Worm (Caenorhabditis elegans) whole organism, L2 larva: ENCODE data around the gene F26G1.9.

Experiments
- C34F6.9 ChIP-seq: fragments of 150-350 bp; optimal IDR thresholded peaks from 2 replicates; lab custom pipeline; 2014; ENCODE audit warnings: missing biosample characterization, missing genetic modification characterization
- F13H6.1 ChIP-seq: sonication (generic microtip); optimal IDR thresholded peaks from 2 replicates; lab custom pipeline; 2016; ENCODE audit warnings: missing genetic modification characterization, missing compliant biosample characterization
- R02D3.7 ChIP-seq: fragments of 150-350 bp; optimal IDR thresholded peaks from 2 replicates; lab custom pipeline; 2014; ENCODE audit warnings: missing biosample characterization, missing genetic modification characterization
- Y55F3AM.14 ChIP-seq: fragments of 200-800 bp; sonication (Bioruptor generic); optimal IDR thresholded peaks from 2 replicates; lab custom pipeline; 2018; ENCODE audit warnings: mild to moderate bottlenecking, missing genetic modification characterization, missing compliant biosample characterization
- ZK546.5 ChIP-seq: sonication (generic microtip); optimal IDR thresholded peaks from 2 replicates; lab custom pipeline; 2017; ENCODE audit warnings: missing biosample characterization, missing genetic modification characterization
- alr-1 ChIP-seq: fragments of 150-350 bp; optimal IDR thresholded peaks from 2 replicates; lab custom pipeline; 2014; ENCODE audit warnings: missing biosample characterization, missing genetic modification characterization
- aly-2 ChIP-seq: fragments of 150-350 bp; optimal IDR thresholded peaks from 2 replicates; lab custom pipeline; 2014; ENCODE audit warnings: missing biosample characterization, missing genetic modification characterization
- ama-1 ChIP-seq: fragments of 150-350 bp; optimal IDR thresholded peaks from 2 replicates; lab custom pipeline; 2018; ENCODE audit warnings: inconsistent platforms
- blmp-1 ChIP-seq: sonication (generic microtip); optimal IDR thresholded peaks from 2 replicates; lab custom pipeline; 2017; ENCODE audit warnings: missing genetic modification characterization, mild to moderate bottlenecking, missing compliant biosample characterization, antibody characterized with exemption, moderate library complexity; ENCODE audit not compliant: insufficient read depth
- ceh-16 ChIP-seq: fragments of 150-350 bp; optimal IDR thresholded peaks from 2 replicates; lab custom pipeline; 2014; ENCODE audit warnings: missing biosample characterization, missing genetic modification characterization
- ceh-82 ChIP-seq: fragments of 150-350 bp; optimal IDR thresholded peaks from 2 replicates; lab custom pipeline; 2014; ENCODE audit warnings: missing biosample characterization, missing genetic modification characterization
- crh-2 ChIP-seq: sonication (generic microtip); optimal IDR thresholded peaks from 2 replicates; lab custom pipeline; 2017; ENCODE audit warnings: missing biosample characterization, missing genetic modification characterization
- egl-27 ChIP-seq: sonication (generic microtip); optimal IDR thresholded peaks from 3 replicates; lab custom pipeline; 2017; ENCODE audit warnings: missing biosample characterization, missing genetic modification reagents, missing genetic modification characterization
- elt-3 ChIP-seq: sonication (generic microtip); optimal IDR thresholded peaks from 2 replicates; lab custom pipeline; 2017; ENCODE audit warnings: missing biosample characterization, missing genetic modification characterization
- fos-1 ChIP-seq: fragments of 150-350 bp; optimal IDR thresholded peaks from 2 replicates; lab custom pipeline; 2014; ENCODE audit warnings: missing biosample characterization, missing genetic modification characterization
- gmeb-1 ChIP-seq: fragments of 150-350 bp; optimal IDR thresholded peaks from 2 replicates; lab custom pipeline; 2014; ENCODE audit warnings: missing biosample characterization, missing genetic modification characterization
- lin-11 ChIP-seq: fragments of 150-350 bp; sonication (generic microtip); optimal IDR thresholded peaks from 2 replicates; lab custom pipeline; 2014; ENCODE audit warnings: missing biosample characterization, missing genetic modification characterization, inconsistent platforms, mixed read lengths
- lin-13 ChIP-seq: fragments of 150-350 bp; optimal IDR thresholded peaks from 2 replicates; lab custom pipeline; 2014; ENCODE audit warnings: missing biosample characterization, missing genetic modification reagents, missing genetic modification characterization
- lin-39 ChIP-seq: fragments of 150-350 bp; optimal IDR thresholded peaks from 2 replicates; lab custom pipeline; 2014; ENCODE audit warnings: missing biosample characterization, missing genetic modification reagents, missing genetic modification characterization
- lsy-2 ChIP-seq, 2 experiments: fragments of 150-350 bp in 1 of 2; sonication (generic microtip) in 1 of 2; optimal IDR thresholded peaks; 2 replicates each; lab custom pipeline; 2014 to 2017; ENCODE audit warnings: missing biosample characterization in 2 of 2, missing genetic modification characterization in 2 of 2
- mab-5 ChIP-seq: fragments of 150-350 bp; optimal IDR thresholded peaks from 2 replicates; lab custom pipeline; 2014; ENCODE audit warnings: missing biosample characterization, missing genetic modification characterization
- mbf-1 ChIP-seq: sonication (generic microtip); optimal IDR thresholded peaks from 2 replicates; lab custom pipeline; 2017; ENCODE audit warnings: missing biosample characterization, missing genetic modification characterization
- mdl-1 ChIP-seq, 2 experiments: fragments of 150-350 bp in 1 of 2; sonication (generic microtip) in 1 of 2; optimal IDR thresholded peaks; 2 replicates each; lab custom pipeline; 2017; ENCODE audit warnings: missing biosample characterization in 2 of 2, missing genetic modification characterization in 2 of 2
- nhr-10 ChIP-seq: sonication (generic microtip); optimal IDR thresholded peaks from 2 replicates; lab custom pipeline; 2017; ENCODE audit warnings: missing biosample characterization, missing genetic modification characterization
- nhr-11 ChIP-seq: fragments of 150-350 bp; optimal IDR thresholded peaks from 2 replicates; lab custom pipeline; 2014; ENCODE audit warnings: missing biosample characterization, missing genetic modification characterization
- nhr-12 ChIP-seq: fragments of 150-350 bp; optimal IDR thresholded peaks from 2 replicates; lab custom pipeline; 2014; ENCODE audit warnings: missing biosample characterization, missing genetic modification characterization
- nhr-129 ChIP-seq: fragments of 150-350 bp; optimal IDR thresholded peaks from 2 replicates; lab custom pipeline; 2014; ENCODE audit warnings: missing biosample characterization, missing genetic modification characterization
- nhr-21 ChIP-seq: fragments of 150-350 bp; optimal IDR thresholded peaks from 2 replicates; lab custom pipeline; 2014; ENCODE audit warnings: missing biosample characterization, missing genetic modification characterization
- nhr-237 ChIP-seq: fragments of 150-350 bp; optimal IDR thresholded peaks from 2 replicates; lab custom pipeline; 2014; ENCODE audit warnings: missing biosample characterization, missing genetic modification characterization
- nhr-25 ChIP-seq: fragments of 150-350 bp; sonication (generic microtip); optimal IDR thresholded peaks from 3 replicates; lab custom pipeline; 2014; ENCODE audit warnings: missing biosample characterization, missing genetic modification characterization
- nhr-6 ChIP-seq: fragments of 150-350 bp; optimal IDR thresholded peaks from 2 replicates; lab custom pipeline; 2014; ENCODE audit warnings: missing biosample characterization, missing genetic modification characterization
- peb-1 ChIP-seq: fragments of 150-350 bp; optimal IDR thresholded peaks from 2 replicates; lab custom pipeline; 2014; ENCODE audit warnings: missing biosample characterization, missing genetic modification characterization
- sem-4 ChIP-seq: fragments of 150-350 bp; optimal IDR thresholded peaks from 2 replicates; lab custom pipeline; 2014; ENCODE audit warnings: missing biosample characterization, missing genetic modification reagents, missing genetic modification characterization
- skn-1 ChIP-seq: sonication (generic microtip); optimal IDR thresholded peaks from 2 replicates; lab custom pipeline; 2017; ENCODE audit warnings: missing biosample characterization, missing genetic modification characterization
- sma-3 ChIP-seq: sonication (generic microtip); optimal IDR thresholded peaks from 2 replicates; lab custom pipeline; 2016; ENCODE audit warnings: missing genetic modification reagents, missing genetic modification characterization, missing compliant biosample characterization
- sma-9 ChIP-seq, 2 experiments: fragments of 150-350 bp in 1 of 2; sonication (generic microtip) in 1 of 2; optimal IDR thresholded peaks; 2 replicates each; lab custom pipeline; 2014 to 2016; ENCODE audit warnings: missing genetic modification characterization in 2 of 2, mild to moderate bottlenecking in 1 of 2, missing biosample characterization in 1 of 2, missing compliant biosample characterization in 1 of 2, missing genetic modification reagents in 1 of 2, moderate library complexity in 1 of 2
- snpc-4 ChIP-seq: fragments of 150-350 bp; optimal IDR thresholded peaks from 2 replicates; lab custom pipeline; 2014; ENCODE audit warnings: missing biosample characterization, missing genetic modification characterization
- unc-39 ChIP-seq: fragments of 150-350 bp; optimal IDR thresholded peaks from 2 replicates; lab custom pipeline; 2014; ENCODE audit warnings: missing biosample characterization, missing genetic modification characterization
- unc-55 ChIP-seq: fragments of 150-350 bp; sonication (generic microtip); optimal IDR thresholded peaks from 3 replicates; lab custom pipeline; 2014; ENCODE audit warnings: missing biosample characterization, missing genetic modification reagents, missing genetic modification characterization
- unc-62 ChIP-seq: fragments of 150-350 bp; optimal IDR thresholded peaks from 2 replicates; lab custom pipeline; 2014; ENCODE audit warnings: missing biosample characterization, missing genetic modification reagents, missing genetic modification characterization
- zag-1 ChIP-seq: fragments of 150-350 bp; optimal IDR thresholded peaks from 2 replicates; lab custom pipeline; 2014; ENCODE audit warnings: missing biosample characterization, missing genetic modification characterization
- ztf-1 ChIP-seq: fragments of 200-800 bp; sonication (Bioruptor generic); conservative IDR thresholded peaks from 2 replicates; pipeline ENCODE4 v1.3.6; 2022; ENCODE audit warnings: missing genetic modification characterization, missing compliant biosample characterization
- ztf-11 ChIP-seq: sonication (generic microtip); optimal IDR thresholded peaks from 2 replicates; lab custom pipeline; 2017; ENCODE audit warnings: missing biosample characterization, missing genetic modification characterization
- ztf-4 ChIP-seq: fragments of 150-350 bp; optimal IDR thresholded peaks from 2 replicates; lab custom pipeline; 2014; ENCODE audit warnings: missing biosample characterization, missing genetic modification characterization

The F26G1.9 gene

ce11 chrII:4741527-4742187, 32.1 kb downstream of the F26G1.9 start, which contains the start of gene acs-11:
acs-11 (plus strand) TSS chrII:4742137.
- TF ChIP-seq crh-2 = peak; percentile 19
- TF ChIP-seq sma-3 = peak; percentile 11
- peak; percentile 28 for TF ChIP-seq nhr-21 (tag; lab: Kevin White, UChicago)
- no peak for TF ChIP-seq ceh-16 (tag; lab: Kevin White, UChicago)
- TF ChIP-seq gmeb-1 (tag; lab: Kevin White, UChicago) = peak; percentile 4
- no peak for TF ChIP-seq ama-1 (lab: Kevin White, UChicago)
- peak; percentile 0 for TF ChIP-seq nhr-6 (tag; lab: Kevin White, UChicago)
- TF ChIP-seq fos-1 = peak; percentile 69

ce11 chrII:4739984-4740462, 33.8 kb downstream of the F26G1.9 start, which contains the start of gene eas-1:
eas-1 (plus strand) TSS chrII:4740412.
- TF ChIP-seq nhr-129 (tag; lab: Kevin White, UChicago) (peak; percentile 28), nhr-21 (tag; lab: Kevin White, UChicago) (peak; percentile 60), lin-13 (peak; percentile 58), sma-9 (GFP tag; optimal IDR thresholded peaks at IDR 0.05; lab: Kevin White, UChicago) (peak; percentile 87), sma-9 (tag; optimal IDR thresholded peaks at IDR 0.05; lab: Kevin White, UChicago) (no peak), blmp-1 (tag; lab: Kevin White, UChicago) (peak; percentile 14), skn-1 (tag; lab: Kevin White, UChicago) (peak; percentile 32), ama-1 (lab: Kevin White, UChicago) (no peak), nhr-12 (no peak), ZK546.5 (tag; lab: Kevin White, UChicago) (peak; percentile 27), zag-1 (tag; lab: Kevin White, UChicago) (no peak), unc-39 (tag; lab: Kevin White, UChicago) (no peak), ztf-4 (no peak), C34F6.9 (peak; percentile 86), nhr-6 (tag; lab: Kevin White, UChicago) (no peak), crh-2 (peak; percentile 95), ceh-16 (tag; lab: Kevin White, UChicago) (no peak), lin-39 (tag; lab: Kevin White, UChicago) (no peak), gmeb-1 (tag; lab: Kevin White, UChicago) (peak; percentile 95), sma-3 (peak; percentile 75), Y55F3AM.14 (GFP tag; lab: Kevin White, UChicago) (no peak), snpc-4 (tag; lab: Kevin White, UChicago) (peak; percentile 28), unc-55 (peak; percentile 84), mab-5 (tag; lab: Kevin White, UChicago) (peak; percentile 35), ztf-11 (no peak), R02D3.7 (tag; lab: Kevin White, UChicago) (no peak), nhr-25 (peak; percentile 75), mdl-1 (tag; optimal IDR thresholded peaks at IDR 0.05; lab: Kevin White, UChicago) (peak; percentile 73 to 88), ztf-1 (no peak), lsy-2 (tag; optimal IDR thresholded peaks at IDR 0.05; lab: Kevin White, UChicago) (peak; percentile 74 to 90), lin-11 (tag; lab: Kevin White, UChicago) (peak; percentile 41), fos-1 (peak; percentile 40), sem-4 (tag; lab: Kevin White, UChicago) (peak; percentile 39), F13H6.1 (peak; percentile 65), nhr-237 (tag; lab: Kevin White, UChicago) (no peak), peb-1 (tag; lab: Kevin White, UChicago) (no peak), aly-2 (tag; lab: Kevin White, UChicago) (no peak)

- TF ChIP-seq mbf-1 (tag; lab: Kevin White, UChicago) = no peak
- TF ChIP-seq gmeb-1 (tag; lab: Kevin White, UChicago) = no peak
- no peak for TF ChIP-seq sma-3
- no peak for TF ChIP-seq Y55F3AM.14 (GFP tag; lab: Kevin White, UChicago)
- TF ChIP-seq alr-1 = no peak
- no peak for TF ChIP-seq snpc-4 (tag; lab: Kevin White, UChicago)
- TF ChIP-seq nhr-10 = no peak
- TF ChIP-seq nhr-12 = no peak
- no peak for TF ChIP-seq unc-62 (GFP tag; lab: Kevin White, UChicago)
- TF ChIP-seq C34F6.9 = no peak
- no peak for TF ChIP-seq ztf-4
- TF ChIP-seq elt-3 = no peak
- no peak for TF ChIP-seq nhr-11 (tag; lab: Kevin White, UChicago)
- TF ChIP-seq egl-27 (tag; lab: Kevin White, UChicago) = no peak
- no peak for TF ChIP-seq ceh-82
- TF ChIP-seq unc-55 = no peak
These were observed 36.4 kb downstream of the F26G1.9 start, which contains the start of gene ctsa-1.1 for ce11 chrII:4737348-4737747. ctsa-1.1 (plus strand) TSS chrII:4737648.
